Fruit fly (Drosophila melanogaster): ENCODE measurements around the gene CG7252.

DNA sequence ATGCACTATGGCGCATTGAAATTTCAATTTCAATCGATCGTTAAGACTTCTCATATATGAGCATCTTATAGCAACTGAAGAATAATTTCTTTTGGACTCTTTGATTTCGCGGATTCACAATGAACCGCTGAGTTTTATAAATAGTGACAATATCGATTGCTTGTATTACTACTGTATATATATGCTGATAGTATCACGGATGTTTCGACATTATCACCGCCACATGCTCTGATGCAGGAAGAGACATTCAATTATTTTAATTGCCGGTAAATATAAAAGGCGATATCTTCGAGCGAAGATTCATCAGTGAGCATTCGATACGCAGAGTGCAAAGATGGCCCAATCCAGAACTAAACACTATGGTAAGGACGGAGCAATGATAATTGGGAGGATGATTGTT lies 2.1 kb downstream of the CG7252 start, which contains the start of gene CG17826:
- TF ChIP-seq CG8478 (optimal IDR thresholded peaks at IDR 0.05) (no peak), CTCF (optimal IDR thresholded peaks at IDR 0.05) (no peak)
